Fruit fly (Drosophila melanogaster) whole organism, prepupa: Measurements from ENCODE around the gene Acsf2.
A peak's percentile ranks its signal among the peaks of the same experiment; 100 is the strongest.

Experiments used
- CG10631 ChIP-seq: fragments of 200-800 bp; sonication (Bioruptor generic); optimal IDR thresholded peaks from 2 replicates; lab custom pipeline; 2016; ENCODE audit warnings: missing biosample characterization, missing genetic modification characterization
- CG10669 ChIP-seq: fragments of 200-800 bp; sonication (Bioruptor generic); optimal IDR thresholded peaks from 3 replicates; lab custom pipeline; 2018; ENCODE audit warnings: missing biosample characterization, mild to moderate bottlenecking, missing genetic modification characterization, moderate library complexity
- CG11294 ChIP-seq: fragments of 200-800 bp; sonication (Bioruptor generic); IDR thresholded peaks from 2 replicates; pipeline ENCODE4 v1.3.6; 2022; ENCODE audit warnings: missing biosample characterization, missing genetic modification characterization
- CG11902 ChIP-seq: fragments of 200-800 bp; sonication (Bioruptor generic); optimal IDR thresholded peaks from 3 replicates; lab custom pipeline; 2016; ENCODE audit warnings: missing biosample characterization, missing genetic modification characterization
- CG15336 ChIP-seq: fragments of 200-800 bp; sonication (Bioruptor generic); IDR thresholded peaks from 2 replicates; pipeline ENCODE4 v1.3.6; 2022; ENCODE audit warnings: missing biosample characterization, missing genetic modification characterization
- CG1621 ChIP-seq: fragments of 200-800 bp; sonication (Bioruptor generic); optimal IDR thresholded peaks from 3 replicates; lab custom pipeline; 2018; ENCODE audit warnings: missing biosample characterization, mild to moderate bottlenecking, missing genetic modification characterization
- CG16779 ChIP-seq: fragments of 200-800 bp; sonication (Bioruptor generic); optimal IDR thresholded peaks from 3 replicates; lab custom pipeline; 2017; ENCODE audit warnings: missing biosample characterization, mild to moderate bottlenecking, missing genetic modification characterization
- CG31627 ChIP-seq: fragments of 200-800 bp; sonication (Bioruptor generic); optimal IDR thresholded peaks from 3 replicates; lab custom pipeline; 2016; ENCODE audit warnings: missing biosample characterization, missing genetic modification characterization
- CG34406 ChIP-seq: fragments of 200-800 bp; sonication (Bioruptor generic); optimal IDR thresholded peaks from 3 replicates; lab custom pipeline; 2016; ENCODE audit warnings: missing biosample characterization, missing genetic modification characterization
- CG3919 ChIP-seq: fragments of 200-800 bp; sonication (Bioruptor generic); optimal IDR thresholded peaks from 3 replicates; lab custom pipeline; 2016; ENCODE audit warnings: missing biosample characterization, missing genetic modification characterization
- CG4318 ChIP-seq: fragments of 200-800 bp; sonication (Bioruptor generic); optimal IDR thresholded peaks from 3 replicates; lab custom pipeline; 2017; ENCODE audit warnings: missing biosample characterization, mild to moderate bottlenecking, missing genetic modification characterization
- CG6163 ChIP-seq: fragments of 200-800 bp; sonication (Bioruptor generic); IDR thresholded peaks from 3 replicates; pipeline ENCODE4 v1.3.6; 2022; ENCODE audit warnings: missing biosample characterization, missing genetic modification characterization
- CG6276 ChIP-seq: fragments of 200-800 bp; sonication (Bioruptor generic); optimal IDR thresholded peaks from 2 replicates; lab custom pipeline; 2017; ENCODE audit warnings: missing biosample characterization, mild to moderate bottlenecking, missing genetic modification characterization
- CG6792 ChIP-seq: fragments of 200-800 bp; sonication (Bioruptor generic); optimal IDR thresholded peaks from 3 replicates; lab custom pipeline; 2016; ENCODE audit warnings: missing biosample characterization, missing genetic modification characterization
- CG7368 ChIP-seq: fragments of 200-800 bp; sonication (Bioruptor generic); optimal IDR thresholded peaks from 3 replicates; lab custom pipeline; 2016; ENCODE audit warnings: missing biosample characterization, missing genetic modification characterization
- CG8119 ChIP-seq: fragments of 200-800 bp; sonication (Bioruptor generic); IDR thresholded peaks from 3 replicates; pipeline ENCODE4 v1.3.6; 2022; ENCODE audit warnings: missing biosample characterization, missing genetic modification characterization
- CG8319 ChIP-seq: fragments of 200-800 bp; sonication (Bioruptor generic); optimal IDR thresholded peaks from 3 replicates; lab custom pipeline; 2016; ENCODE audit warnings: missing biosample characterization, missing genetic modification characterization
- CG8632 ChIP-seq: fragments of 200-800 bp; sonication (Bioruptor generic); optimal IDR thresholded peaks from 3 replicates; lab custom pipeline; 2016; ENCODE audit warnings: missing biosample characterization, missing genetic modification characterization
- CG9139 ChIP-seq: fragments of 200-800 bp; sonication (Bioruptor generic); optimal IDR thresholded peaks from 3 replicates; lab custom pipeline; 2017; ENCODE audit warnings: missing biosample characterization, mild to moderate bottlenecking, missing genetic modification characterization
- Eip75B ChIP-seq: fragments of 200-800 bp; sonication (Bioruptor generic); optimal IDR thresholded peaks from 3 replicates; lab custom pipeline; 2016; ENCODE audit warnings: missing biosample characterization, missing genetic modification characterization
- Eip78C ChIP-seq: fragments of 200-800 bp; sonication (Bioruptor generic); peaks from one replicate; lab custom pipeline; 2016; ENCODE audit warnings: missing biosample characterization, missing genetic modification characterization
- Eip93F ChIP-seq: fragments of 200-800 bp; sonication (Bioruptor generic); optimal IDR thresholded peaks from 2 replicates; lab custom pipeline; 2016; ENCODE audit warnings: missing biosample characterization, mild to moderate bottlenecking, missing genetic modification characterization
- Gug ChIP-seq: fragments of 200-800 bp; sonication (Bioruptor generic); IDR thresholded peaks from 2 replicates; pipeline ENCODE4 v1.3.6; 2022; ENCODE audit warnings: missing biosample characterization, missing genetic modification characterization
- OdsH ChIP-seq: fragments of 200-800 bp; sonication (Bioruptor generic); optimal IDR thresholded peaks from 3 replicates; lab custom pipeline; 2016; ENCODE audit warnings: missing biosample characterization, missing genetic modification characterization
- Smox ChIP-seq: fragments of 200-800 bp; sonication (Bioruptor generic); optimal IDR thresholded peaks from 3 replicates; lab custom pipeline; 2016; ENCODE audit warnings: missing biosample characterization, missing genetic modification characterization
- Sox102F ChIP-seq: fragments of 200-800 bp; sonication (Bioruptor generic); optimal IDR thresholded peaks from 2 replicates; lab custom pipeline; 2016; ENCODE audit warnings: missing biosample characterization, mild to moderate bottlenecking, missing genetic modification characterization
- Sox15 ChIP-seq: fragments of 200-800 bp; sonication (Bioruptor generic); optimal IDR thresholded peaks from 3 replicates; lab custom pipeline; 2016; ENCODE audit warnings: missing biosample characterization, missing genetic modification characterization
- achi ChIP-seq: fragments of 200-800 bp; sonication (Bioruptor generic); optimal IDR thresholded peaks from 3 replicates; lab custom pipeline; 2016; ENCODE audit warnings: missing biosample characterization, missing genetic modification characterization
- dac ChIP-seq: fragments of 200-800 bp; sonication (Bioruptor generic); optimal IDR thresholded peaks from 2 replicates; lab custom pipeline; 2017; ENCODE audit warnings: missing biosample characterization, mild to moderate bottlenecking, missing genetic modification characterization
- dsx ChIP-seq: fragments of 200-800 bp; optimal IDR thresholded peaks from 3 replicates; lab custom pipeline; 2019; ENCODE audit warnings: missing biosample characterization, mild to moderate bottlenecking, missing genetic modification characterization, moderate library complexity; ENCODE audit not compliant: poor library complexity, severe bottlenecking
- eg ChIP-seq: fragments of 200-800 bp; sonication (Bioruptor generic); IDR thresholded peaks from 3 replicates; pipeline ENCODE4 v1.3.6; 2022; ENCODE audit warnings: missing biosample characterization, missing genetic modification characterization
- esn ChIP-seq: fragments of 200-800 bp; sonication (Bioruptor generic); optimal IDR thresholded peaks from 2 replicates; lab custom pipeline; 2016; ENCODE audit warnings: missing biosample characterization, mild to moderate bottlenecking, missing genetic modification characterization, moderate library complexity
- fd59A ChIP-seq: fragments of 200-800 bp; sonication (Bioruptor generic); optimal IDR thresholded peaks from 2 replicates; lab custom pipeline; 2017; ENCODE audit warnings: missing biosample characterization, mild to moderate bottlenecking, missing genetic modification characterization, missing genetic modification reagents
- fd85E ChIP-seq: fragments of 200-800 bp; sonication (Bioruptor generic); optimal IDR thresholded peaks from 3 replicates; lab custom pipeline; 2016; ENCODE audit warnings: missing biosample characterization, missing genetic modification characterization
- fkh ChIP-seq: fragments of 200-800 bp; sonication (Bioruptor generic); optimal IDR thresholded peaks from 3 replicates; lab custom pipeline; 2017; ENCODE audit warnings: missing biosample characterization, mild to moderate bottlenecking, missing genetic modification characterization, moderate library complexity
- lz ChIP-seq: fragments of 200-800 bp; sonication (Bioruptor generic); optimal IDR thresholded peaks from 3 replicates; lab custom pipeline; 2016; ENCODE audit warnings: missing biosample characterization, missing genetic modification characterization
- svp ChIP-seq: fragments of 200-800 bp; sonication (Bioruptor generic); peaks from one replicate; lab custom pipeline; 2016; ENCODE audit warnings: missing biosample characterization, missing genetic modification characterization
- topi ChIP-seq: fragments of 200-800 bp; sonication (Bioruptor generic); optimal IDR thresholded peaks from 3 replicates; lab custom pipeline; 2016; ENCODE audit warnings: missing biosample characterization, missing genetic modification characterization
- vri ChIP-seq: fragments of 200-800 bp; sonication (Bioruptor generic); optimal IDR thresholded peaks from 3 replicates; lab custom pipeline; 2016; ENCODE audit warnings: missing biosample characterization, mild to moderate bottlenecking, missing genetic modification characterization

Acsf2 gene

DNA sequence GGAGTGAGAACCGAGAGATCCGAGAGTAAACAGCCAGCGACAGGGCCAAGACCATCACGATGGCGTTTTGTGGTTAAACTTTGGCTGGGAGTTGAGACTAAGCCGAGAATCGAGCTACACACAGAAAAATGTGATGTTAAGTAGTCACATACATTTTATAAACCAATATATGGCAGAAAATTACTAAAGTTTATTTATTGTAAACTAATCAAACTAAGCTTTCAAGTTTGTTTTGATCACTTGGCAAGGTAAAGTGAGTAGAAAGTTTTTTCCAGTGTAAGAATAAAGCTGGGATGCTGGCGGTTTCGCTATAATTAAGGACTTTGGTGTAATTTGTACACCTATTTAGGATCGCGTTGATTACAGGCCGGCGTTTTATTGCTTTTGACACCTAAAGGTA lies 30.5 kb upstream of the Acsf2 start (continued):
- TF ChIP-seq CG11902 (no peak), svp (GFP tag; lab: Kevin White, UChicago) (peak; percentile 68), CG34406 (GFP tag; lab: Kevin White, UChicago) (peak; percentile 22), Eip75B (GFP tag; lab: Kevin White, UChicago) (peak; percentile 46), lz (GFP tag; lab: Kevin White, UChicago) (peak; percentile 38), Gug (GFP tag; lab: Robert Waterston, UW) (no peak), Eip93F (GFP tag; lab: Kevin White, UChicago) (no peak), Smox (GFP tag; lab: Kevin White, UChicago) (peak; percentile 28), CG16779 (tag; lab: Kevin White, UChicago) (peak; percentile 14), CG3919 (peak; percentile 55), CG7368 (GFP tag; lab: Kevin White, UChicago) (peak; percentile 11), Sox15 (GFP tag; lab: Kevin White, UChicago) (no peak)
- TF ChIP-seq, all 60 proteins: peak for 39

DNA sequence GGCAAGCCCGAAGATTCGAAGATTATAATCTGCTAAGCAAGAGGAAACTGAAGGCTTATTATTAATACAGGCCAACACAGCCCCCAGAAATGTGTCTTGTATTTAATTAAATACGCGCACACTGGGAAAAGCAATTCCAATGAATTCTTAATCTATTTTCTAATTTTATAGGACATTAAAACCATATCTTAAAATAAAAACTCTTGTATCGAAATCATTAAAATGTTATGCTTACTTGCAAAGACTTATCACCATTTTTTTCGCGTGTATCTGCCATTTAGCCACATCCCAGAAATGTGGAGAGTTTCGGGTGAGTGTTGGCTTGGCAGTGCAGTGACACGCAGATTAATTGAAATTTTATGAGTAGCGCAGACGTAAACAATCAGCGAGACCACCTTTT lies 25.9 kb upstream of the Acsf2 start:
- TF ChIP-seq Eip78C (GFP tag; lab: Kevin White, UChicago) (peak; percentile 56), svp (GFP tag; lab: Kevin White, UChicago) (peak; percentile 36), CG1621 (tag; lab: Kevin White, UChicago) (no peak), eg (0 out of 3 replicates have a peak, but pooled peaks have one; percentile 7)

DNA sequence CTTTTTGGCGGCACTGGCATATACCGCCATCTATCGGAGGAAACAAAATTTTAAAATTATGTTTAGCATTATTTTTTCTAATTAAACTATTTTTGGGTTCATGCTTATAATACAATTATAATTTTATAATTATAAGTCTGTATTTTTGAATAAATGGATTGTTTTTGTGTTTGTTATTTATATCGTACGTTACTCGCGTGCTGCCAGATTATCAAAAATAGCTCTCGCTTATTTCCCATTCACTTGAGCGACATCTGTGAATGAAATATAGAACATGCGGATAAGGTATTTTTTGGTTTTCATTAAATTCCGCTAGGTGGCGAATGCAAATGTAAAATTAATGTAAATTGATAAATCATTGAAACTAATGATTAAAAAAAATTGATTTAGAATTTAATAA lies 23.8 kb upstream of the Acsf2 start:
- peak; percentile 53 for TF ChIP-seq svp (GFP tag; lab: Kevin White, UChicago)
- peak; percentile 6 for TF ChIP-seq CG31627 (GFP tag; lab: Kevin White, UChicago)
- no peak for TF ChIP-seq CG10631 (GFP tag; lab: Kevin White, UChicago)

DNA sequence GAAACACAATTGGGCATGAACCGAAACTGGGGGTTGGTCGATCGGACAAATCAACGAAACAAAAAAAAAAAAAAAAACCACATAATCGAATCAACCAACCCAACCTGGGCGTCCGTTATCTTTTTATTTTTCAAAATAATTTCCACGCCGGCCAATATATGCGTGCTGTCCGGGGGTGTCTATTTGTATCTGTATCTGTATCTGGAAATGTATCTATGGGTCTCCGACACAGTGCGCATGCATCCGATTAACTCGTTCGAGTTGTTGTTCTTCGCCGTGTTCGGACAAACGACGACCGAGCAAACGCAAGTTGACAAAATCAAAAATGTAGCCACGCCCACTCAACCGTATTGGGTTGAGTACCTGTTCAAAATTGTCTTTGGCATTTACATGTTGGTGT lies 20.3 kb upstream of the Acsf2 start:
- no peak for TF ChIP-seq esn (GFP tag; lab: Kevin White, UChicago)
- TF ChIP-seq svp (GFP tag; lab: Kevin White, UChicago): no peak
- no peak for TF ChIP-seq achi (GFP tag; lab: Kevin White, UChicago)
- no peak for TF ChIP-seq eg

DNA sequence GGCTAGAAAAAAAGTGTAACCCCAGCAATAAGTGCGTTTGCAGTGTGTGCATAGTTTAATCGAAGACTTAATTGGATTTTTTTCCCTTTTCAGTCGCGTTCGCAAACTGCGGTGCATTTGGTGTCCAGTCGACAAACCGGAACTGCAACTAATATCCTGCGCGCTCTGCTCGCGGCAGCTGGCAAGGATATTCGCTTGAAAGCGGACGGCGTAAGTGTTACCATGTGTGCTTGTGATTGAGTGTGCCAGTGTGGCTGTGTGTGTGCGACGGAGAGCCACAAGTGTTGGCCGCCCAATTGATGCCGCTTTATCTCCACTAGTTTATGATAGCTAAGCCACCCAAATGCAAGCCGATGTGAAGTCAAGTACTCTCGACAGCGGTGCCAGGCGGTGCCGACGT lies 11.4 kb upstream of the Acsf2 start:
- TF ChIP-seq esn (GFP tag; lab: Kevin White, UChicago) (no peak), fkh (no peak), CG4318 (GFP tag; lab: Kevin White, UChicago) (no peak), CG8119 (GFP tag; lab: Robert Waterston, UW) (no peak), fd85E (GFP tag; lab: Kevin White, UChicago) (no peak), dsx (GFP tag; lab: Kevin White, UChicago) (no peak), OdsH (GFP tag; lab: Kevin White, UChicago) (no peak), topi (no peak), Smox (GFP tag; lab: Kevin White, UChicago) (no peak), CG8632 (GFP tag; lab: Kevin White, UChicago) (no peak), Sox15 (GFP tag; lab: Kevin White, UChicago) (no peak), achi (GFP tag; lab: Kevin White, UChicago) (no peak), CG34406 (GFP tag; lab: Kevin White, UChicago) (no peak), CG11294 (no peak), CG9139 (no peak), Eip75B (GFP tag; lab: Kevin White, UChicago) (no peak), Eip78C (GFP tag; lab: Kevin White, UChicago) (no peak), eg (no peak), dac (no peak), CG7368 (GFP tag; lab: Kevin White, UChicago) (no peak)

DNA sequence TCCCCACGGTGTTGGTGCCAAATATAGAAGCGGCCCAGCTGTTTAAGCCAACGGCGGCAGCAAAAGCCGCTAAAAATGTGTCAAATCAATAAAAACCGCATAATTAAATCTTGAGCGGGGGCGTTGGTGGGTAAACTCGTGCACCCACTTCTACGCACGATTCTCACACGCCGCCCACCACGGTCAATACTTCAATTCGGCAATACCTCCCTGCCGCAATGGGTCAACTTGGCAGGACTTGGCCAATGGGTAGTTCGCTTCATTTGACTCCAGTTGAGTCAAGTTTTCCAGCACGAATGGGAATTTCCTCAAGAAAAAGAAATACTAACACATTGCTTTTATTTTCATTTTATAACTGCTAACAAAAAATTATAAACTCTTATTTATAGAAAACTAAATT lies 6.6 kb upstream of the Acsf2 start:
- TF ChIP-seq fd59A (no peak), CG8319 (GFP tag; lab: Kevin White, UChicago) (no peak), CG34406 (GFP tag; lab: Kevin White, UChicago) (no peak), Sox102F (GFP tag; lab: Kevin White, UChicago) (no peak), OdsH (GFP tag; lab: Kevin White, UChicago) (no peak), CG6163 (GFP tag; lab: Robert Waterston, UW) (no peak), Eip75B (GFP tag; lab: Kevin White, UChicago) (no peak), CG10669 (GFP tag; lab: Kevin White, UChicago) (no peak), CG15336 (GFP tag; lab: Robert Waterston, UW) (no peak), CG6792 (GFP tag; lab: Kevin White, UChicago) (no peak), svp (GFP tag; lab: Kevin White, UChicago) (no peak), CG6276 (no peak), CG16779 (tag; lab: Kevin White, UChicago) (no peak), dsx (GFP tag; lab: Kevin White, UChicago) (no peak), vri (no peak)
